Fruit fly (Drosophila melanogaster): ENCODE measurements around the gene Caper.

DNA sequence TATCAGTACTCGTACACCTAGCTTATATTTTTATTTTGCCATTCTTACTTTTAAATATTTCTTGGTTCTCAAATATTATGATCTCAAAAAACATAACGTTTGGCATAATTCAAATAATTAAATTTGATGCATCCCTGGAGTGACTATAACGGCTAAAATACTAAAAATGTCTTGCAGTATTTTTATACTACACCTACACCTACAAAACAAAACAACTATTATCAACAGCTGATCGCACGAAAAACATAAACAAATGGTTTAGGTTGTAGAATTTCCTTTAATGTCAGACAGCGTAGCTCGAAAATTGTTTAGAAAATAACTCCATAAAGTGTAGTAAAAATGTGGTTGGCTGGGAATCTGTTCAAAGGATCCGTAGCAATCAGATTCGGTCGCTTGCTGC, 19.4 kb upstream of the Caper start, which contains the start of gene CG43322:
- TF ChIP-seq Pif1B (GFP tag; optimal IDR thresholded peaks at IDR 0.05) (no peak), CG17806 (tag; optimal IDR thresholded peaks at IDR 0.05) (no peak), CG13204 (GFP tag; optimal IDR thresholded peaks at IDR 0.05) (no peak), CG14655 (GFP tag; optimal IDR thresholded peaks at IDR 0.05) (no peak), CG9948 (tag; optimal IDR thresholded peaks at IDR 0.05) (no peak), Snoo (tag; optimal IDR thresholded peaks at IDR 0.05) (no peak), Pif1A (GFP tag; optimal IDR thresholded peaks at IDR 0.05) (no peak), CG8159 (tag; optimal IDR thresholded peaks at IDR 0.05) (no peak), fd96Ca (GFP tag; IDR thresholded peaks at IDR 0.05) (no peak), rn (GFP tag; IDR thresholded peaks at IDR 0.05) (no peak), EcR (GFP tag; optimal IDR thresholded peaks at IDR 0.05) (no peak), CG15710 (tag; optimal IDR thresholded peaks at IDR 0.05) (no peak), CG34367 (tag; optimal IDR thresholded peaks at IDR 0.05) (no peak), gl (tag; optimal IDR thresholded peaks at IDR 0.05) (no peak)

Measured in whole organism, pupa.